Fruit fly (Drosophila melanogaster) whole organism, embryonic: Measurements from ENCODE around the gene ArfGAP1.
A peak's percentile ranks its signal among the peaks of the same experiment; 100 is the strongest.

Source experiments
- Antp ChIP-seq: fragments of 200-800 bp; sonication (Bioruptor generic); optimal IDR thresholded peaks from 3 replicates; lab custom pipeline; 2016; ENCODE audit warnings: missing biosample characterization, missing genetic modification characterization
- BtbVII ChIP-seq: fragments of 200-800 bp; sonication (Bioruptor generic); optimal IDR thresholded peaks from 3 replicates; lab custom pipeline; 2017; ENCODE audit warnings: missing biosample characterization, mild to moderate bottlenecking, missing genetic modification characterization
- C15 ChIP-seq: fragments of 200-800 bp; sonication (Bioruptor generic); IDR thresholded peaks from 3 replicates; pipeline ENCODE4 v1.3.6; 2022; ENCODE audit warnings: missing biosample characterization, missing genetic modification characterization
- CG10209 ChIP-seq: fragments of 200-800 bp; sonication (Bioruptor generic); optimal IDR thresholded peaks from 3 replicates; lab custom pipeline; 2017; ENCODE audit warnings: missing biosample characterization, mild to moderate bottlenecking, missing genetic modification characterization, missing genetic modification reagents
- CG10979 ChIP-seq: fragments of 200-800 bp; sonication (Bioruptor generic); optimal IDR thresholded peaks from 2 replicates; lab custom pipeline; 2018; ENCODE audit warnings: missing biosample characterization, mild to moderate bottlenecking, missing genetic modification characterization, moderate library complexity
- CG11085 ChIP-seq: fragments of 200-800 bp; sonication (Bioruptor generic); IDR thresholded peaks from 2 replicates; pipeline ENCODE4 v1.3.6; 2022; ENCODE audit warnings: missing biosample characterization, missing genetic modification characterization
- CG11696 ChIP-seq: fragments of 200-800 bp; sonication (Bioruptor generic); IDR thresholded peaks from 2 replicates; pipeline ENCODE4 v1.3.6; 2022; ENCODE audit warnings: missing biosample characterization, missing genetic modification characterization
- CG12942 ChIP-seq: fragments of 200-800 bp; sonication (Bioruptor generic); optimal IDR thresholded peaks from 3 replicates; lab custom pipeline; 2016; ENCODE audit warnings: missing biosample characterization, missing genetic modification characterization
- CG13424 ChIP-seq: fragments of 200-800 bp; sonication (Bioruptor generic); optimal IDR thresholded peaks from 2 replicates; lab custom pipeline; 2019; ENCODE audit warnings: missing biosample characterization, mild to moderate bottlenecking, missing genetic modification characterization, moderate library complexity
- CG13624 ChIP-seq: fragments of 200-800 bp; sonication (Bioruptor generic); optimal IDR thresholded peaks from 2 replicates; lab custom pipeline; 2016; ENCODE audit warnings: missing biosample characterization, missing genetic modification characterization
- CG13894 ChIP-seq: fragments of 200-800 bp; sonication (Bioruptor generic); optimal IDR thresholded peaks from 3 replicates; lab custom pipeline; 2018; ENCODE audit warnings: missing biosample characterization, mild to moderate bottlenecking, missing genetic modification characterization, moderate library complexity
- CG16863 ChIP-seq: fragments of 200-800 bp; sonication (Bioruptor generic); optimal IDR thresholded peaks from 3 replicates; lab custom pipeline; 2016; ENCODE audit warnings: missing biosample characterization, missing genetic modification characterization
- CG18599 ChIP-seq: fragments of 200-800 bp; sonication (Bioruptor generic); optimal IDR thresholded peaks from 3 replicates; lab custom pipeline; 2017; ENCODE audit warnings: missing biosample characterization, missing genetic modification characterization, mild to moderate bottlenecking, moderate library complexity, missing genetic modification reagents
- CG34376 ChIP-seq: fragments of 200-800 bp; sonication (Bioruptor generic); optimal IDR thresholded peaks from 2 replicates; lab custom pipeline; 2018; ENCODE audit warnings: missing biosample characterization, mild to moderate bottlenecking, missing genetic modification characterization
- CG3838 ChIP-seq: fragments of 200-800 bp; sonication (Bioruptor generic); optimal IDR thresholded peaks from 3 replicates; lab custom pipeline; 2016; ENCODE audit warnings: missing biosample characterization, missing genetic modification characterization
- CG3995 ChIP-seq: fragments of 200-800 bp; sonication (Bioruptor generic); optimal IDR thresholded peaks from 3 replicates; lab custom pipeline; 2016; ENCODE audit warnings: missing biosample characterization, missing genetic modification characterization
- CG42726 ChIP-seq: fragments of 200-800 bp; sonication (Bioruptor generic); IDR thresholded peaks from 2 replicates; pipeline ENCODE4 v1.3.6; 2022; ENCODE audit warnings: missing biosample characterization, missing genetic modification characterization; ENCODE audit not compliant: partially characterized antibody
- CG6791 ChIP-seq: fragments of 200-800 bp; sonication (Bioruptor generic); IDR thresholded peaks from 3 replicates; pipeline ENCODE4 v1.3.6; 2022; ENCODE audit warnings: missing biosample characterization, missing genetic modification characterization; ENCODE audit not compliant: partially characterized antibody
- CG8089 ChIP-seq: fragments of 200-800 bp; sonication (Bioruptor generic); optimal IDR thresholded peaks from 3 replicates; lab custom pipeline; 2016; ENCODE audit warnings: missing biosample characterization, missing genetic modification characterization
- CG8765 ChIP-seq: fragments of 200-800 bp; sonication (Bioruptor generic); IDR thresholded peaks from 2 replicates; pipeline ENCODE4 v1.3.6; 2022; ENCODE audit warnings: missing biosample characterization, missing genetic modification characterization
- CTCF ChIP-seq: fragments of 200-800 bp; sonication (Bioruptor generic); optimal IDR thresholded peaks from 2 replicates; lab custom pipeline; 2017; ENCODE audit warnings: missing biosample characterization, mild to moderate bottlenecking, missing genetic modification characterization, moderate library complexity
- Doc2 ChIP-seq: fragments of 200-800 bp; sonication (Bioruptor generic); IDR thresholded peaks from 2 replicates; pipeline ENCODE4 v1.3.6; 2022; ENCODE audit warnings: missing biosample characterization, missing genetic modification characterization
- GATAe ChIP-seq: fragments of 200-800 bp; sonication (Bioruptor generic); conservative IDR thresholded peaks from 2 replicates; pipeline ENCODE4 v1.3.6; 2022; ENCODE audit warnings: missing biosample characterization, missing genetic modification characterization
- H15 ChIP-seq: fragments of 200-800 bp; sonication (Bioruptor generic); IDR thresholded peaks from 3 replicates; pipeline ENCODE4 v1.3.6; 2022; ENCODE audit warnings: missing biosample characterization, missing genetic modification characterization
- HLH3B ChIP-seq: fragments of 200-800 bp; sonication (Bioruptor generic); IDR thresholded peaks from 2 replicates; pipeline ENCODE4 v1.3.6; 2022; ENCODE audit warnings: missing biosample characterization, missing genetic modification characterization
- Max ChIP-seq: fragments of 200-800 bp; sonication (Bioruptor generic); optimal IDR thresholded peaks from 2 replicates; lab custom pipeline; 2016; ENCODE audit warnings: missing biosample characterization, mild to moderate bottlenecking, missing genetic modification characterization
- Nf-YB ChIP-seq: fragments of 200-800 bp; sonication (Bioruptor generic); optimal IDR thresholded peaks from 3 replicates; lab custom pipeline; 2019; ENCODE audit warnings: missing biosample characterization, mild to moderate bottlenecking, missing genetic modification characterization, moderate library complexity
- Spps ChIP-seq: fragments of 200-800 bp; sonication (Bioruptor generic); optimal IDR thresholded peaks from 2 replicates; lab custom pipeline; 2018; ENCODE audit warnings: missing biosample characterization, mild to moderate bottlenecking, missing genetic modification characterization
- abd-A ChIP-seq: fragments of 200-800 bp; sonication (Bioruptor generic); optimal IDR thresholded peaks from 3 replicates; lab custom pipeline; 2019; ENCODE audit warnings: missing biosample characterization, mild to moderate bottlenecking, missing genetic modification characterization, moderate library complexity
- bsh ChIP-seq, 2 experiments: fragments of 200-800 bp; sonication (Bioruptor generic); optimal IDR thresholded peaks; 2 replicates each; lab custom pipeline; 2017 to 2018; ENCODE audit warnings: mild to moderate bottlenecking in 2 of 2, missing biosample characterization in 2 of 2, missing genetic modification characterization in 2 of 2, moderate library complexity in 1 of 2
- chinmo ChIP-seq: fragments of 200-800 bp; sonication (Bioruptor generic); IDR thresholded peaks from 4 replicates; pipeline ENCODE4 v1.3.6; 2022; ENCODE audit warnings: missing biosample characterization, missing genetic modification characterization; ENCODE audit not compliant: partially characterized antibody
- corto ChIP-seq: fragments of 200-800 bp; sonication (Bioruptor generic); optimal IDR thresholded peaks from 2 replicates; lab custom pipeline; 2016; ENCODE audit warnings: missing biosample characterization, mild to moderate bottlenecking, missing genetic modification characterization, moderate library complexity
- crc ChIP-seq: fragments of 200-800 bp; sonication (Bioruptor generic); optimal IDR thresholded peaks from 2 replicates; lab custom pipeline; 2016; ENCODE audit warnings: missing biosample characterization, missing genetic modification characterization
- dmrt11E ChIP-seq: fragments of 200-800 bp; sonication (Bioruptor generic); optimal IDR thresholded peaks from 3 replicates; lab custom pipeline; 2018; ENCODE audit warnings: missing biosample characterization, mild to moderate bottlenecking, missing genetic modification characterization, moderate library complexity
- gem ChIP-seq: fragments of 200-800 bp; sonication (Bioruptor generic); optimal IDR thresholded peaks from 2 replicates; lab custom pipeline; 2019; ENCODE audit warnings: missing biosample characterization, mild to moderate bottlenecking, missing genetic modification characterization, moderate library complexity
- her ChIP-seq: fragments of 200-800 bp; sonication (Bioruptor generic); optimal IDR thresholded peaks from 2 replicates; lab custom pipeline; 2016; ENCODE audit warnings: missing biosample characterization, missing genetic modification characterization
- lbe ChIP-seq: fragments of 200-800 bp; sonication (Bioruptor generic); optimal IDR thresholded peaks from 2 replicates; lab custom pipeline; 2016; ENCODE audit warnings: missing biosample characterization, mild to moderate bottlenecking, missing genetic modification characterization
- maf-S ChIP-seq: fragments of 200-800 bp; sonication (Bioruptor generic); optimal IDR thresholded peaks from 2 replicates; lab custom pipeline; 2016; ENCODE audit warnings: missing biosample characterization, missing genetic modification characterization
- mld ChIP-seq: fragments of 200-800 bp; sonication (Bioruptor generic); IDR thresholded peaks from 3 replicates; pipeline ENCODE4 v1.3.6; 2022; ENCODE audit warnings: missing biosample characterization, missing genetic modification characterization; ENCODE audit not compliant: partially characterized antibody
- onecut ChIP-seq: fragments of 200-800 bp; sonication (Bioruptor generic); IDR thresholded peaks from 2 replicates; pipeline ENCODE4 v1.3.6; 2022; ENCODE audit warnings: missing biosample characterization, missing genetic modification characterization
- pita ChIP-seq: fragments of 200-800 bp; sonication (Bioruptor generic); optimal IDR thresholded peaks from 2 replicates; lab custom pipeline; 2017; ENCODE audit warnings: missing biosample characterization, mild to moderate bottlenecking, missing genetic modification characterization
- prd ChIP-seq, 3 experiments: fragments of >200 bp in 2 of 3; fragments of 200-800 bp in 1 of 3; sonication (Bioruptor generic) in 1 of 3; optimal IDR thresholded peaks in 2 of 3; IDR thresholded peaks in 1 of 3; 2 replicates in 2 of 3; 3 replicates in 1 of 3; pipeline versions ENCODE4 v1.3.6 to Lab custom; 2017 to 2022; ENCODE audit warnings: missing biosample characterization in 1 of 3, missing genetic modification characterization in 1 of 3
- tgo ChIP-seq: fragments of 200-800 bp; sonication (Bioruptor generic); IDR thresholded peaks from 3 replicates; pipeline ENCODE4 v1.3.6; 2022; ENCODE audit warnings: missing biosample characterization, missing genetic modification characterization
- tll ChIP-seq, 2 experiments: fragments of 200-800 bp in 1 of 2; fragments of >200 bp in 1 of 2; sonication (Bioruptor generic) in 1 of 2; optimal IDR thresholded peaks; 2 replicates each; lab custom pipeline; 2017 to 2019; ENCODE audit warnings: missing biosample characterization in 2 of 2, missing genetic modification characterization in 2 of 2, mild to moderate bottlenecking in 1 of 2, moderate library complexity in 1 of 2
- trem ChIP-seq: fragments of 200-800 bp; optimal IDR thresholded peaks from 3 replicates; lab custom pipeline; 2019; ENCODE audit warnings: missing biosample characterization, mild to moderate bottlenecking, missing genetic modification characterization, moderate library complexity
- vfl ChIP-seq: fragments of 200-800 bp; sonication (Bioruptor generic); optimal IDR thresholded peaks from 2 replicates; lab custom pipeline; 2016; ENCODE audit warnings: missing biosample characterization, missing genetic modification characterization

Gene ArfGAP1

DNA sequence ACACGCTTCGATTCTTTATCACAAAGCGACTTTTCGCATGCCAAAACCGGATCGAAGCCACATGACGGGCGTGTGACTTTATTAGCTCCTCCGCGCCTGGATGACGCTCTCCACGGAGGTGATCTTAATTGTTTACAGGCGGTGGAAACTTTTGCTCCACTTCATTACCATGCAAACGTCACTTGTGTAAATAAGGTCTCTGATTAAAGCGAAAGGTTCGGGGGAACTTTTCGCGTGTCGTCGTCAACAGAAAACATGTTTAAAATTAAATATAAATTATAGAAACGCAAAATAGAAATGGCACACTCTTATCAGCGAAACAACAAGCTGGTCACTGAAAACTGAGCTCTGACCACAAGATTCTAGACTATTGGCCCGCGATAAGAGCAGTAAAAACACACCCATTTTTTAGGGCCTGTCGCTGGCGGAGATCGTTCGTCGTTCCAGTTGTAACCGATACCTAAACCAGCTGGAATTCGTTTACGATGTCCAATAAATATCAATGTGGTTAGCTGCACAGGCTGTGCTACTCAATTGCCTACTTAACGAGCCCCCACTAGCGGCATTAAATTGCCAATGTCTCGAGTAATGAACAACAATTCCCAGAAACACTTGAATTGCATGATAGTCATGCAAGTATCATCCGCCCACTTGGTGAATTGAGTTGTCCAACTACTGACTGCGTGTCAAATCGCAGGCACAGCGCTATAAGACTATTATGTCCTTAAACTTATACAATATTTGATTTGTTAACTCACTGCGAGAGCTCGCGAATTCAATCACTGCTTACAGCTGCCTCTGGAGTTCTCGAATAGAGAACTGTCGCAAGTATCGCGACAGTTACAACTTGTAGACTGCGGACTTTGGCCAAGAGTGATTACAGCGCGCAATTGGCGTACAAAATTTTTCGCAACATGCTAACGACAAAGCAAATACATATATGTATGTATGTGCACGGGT lies 7.8 kb downstream of the ArfGAP1 start (continued):
- TF ChIP-seq C15 (no peak), CG6791 (GFP tag; lab: Robert Waterston, UW) (no peak), CG13424 (tag; lab: Kevin White, UChicago) (no peak), CG13624 (GFP tag; lab: Kevin White, UChicago) (no peak), CG8765 (no peak), maf-S (GFP tag; lab: Kevin White, UChicago) (no peak), onecut (GFP tag; lab: Robert Waterston, UW) (no peak), tll (GFP tag; optimal IDR thresholded peaks at IDR 0.05; lab: Kevin White, UChicago) (no peak), Doc2 (GFP tag; lab: Robert Waterston, UW) (no peak), CG11696 (GFP tag; lab: Robert Waterston, UW) (no peak), CG16863 (GFP tag; lab: Kevin White, UChicago) (no peak), CTCF (no peak), Spps (no peak), CG3838 (GFP tag; lab: Kevin White, UChicago) (no peak), trem (no peak), gem (no peak), vfl (GFP tag; lab: Kevin White, UChicago) (no peak), corto (peak; percentile 6), abd-A (tag; lab: Kevin White, UChicago) (no peak), CG34376 (peak; percentile 40), lbe (GFP tag; lab: Kevin White, UChicago) (peak; percentile 18), CG18599 (GFP tag; lab: Kevin White, UChicago) (no peak), her (no peak), CG10209 (no peak), chinmo (0 out of 4 replicates have a peak, but pooled peaks have one; percentile 55), CG42726 (GFP tag; lab: Robert Waterston, UW) (no peak), CG8089 (GFP tag; lab: Kevin White, UChicago) (no peak), prd (optimal IDR thresholded peaks at IDR 0.05; lab: Kevin White, UChicago) (no peak), prd (GFP tag; IDR thresholded peaks at IDR 0.05; lab: Robert Waterston, UW) (0 out of 3 replicates have a peak, but pooled peaks have one; percentile 0), Max (GFP tag; lab: Kevin White, UChicago) (no peak), H15 (GFP tag; lab: Robert Waterston, UW) (no peak)

DNA sequence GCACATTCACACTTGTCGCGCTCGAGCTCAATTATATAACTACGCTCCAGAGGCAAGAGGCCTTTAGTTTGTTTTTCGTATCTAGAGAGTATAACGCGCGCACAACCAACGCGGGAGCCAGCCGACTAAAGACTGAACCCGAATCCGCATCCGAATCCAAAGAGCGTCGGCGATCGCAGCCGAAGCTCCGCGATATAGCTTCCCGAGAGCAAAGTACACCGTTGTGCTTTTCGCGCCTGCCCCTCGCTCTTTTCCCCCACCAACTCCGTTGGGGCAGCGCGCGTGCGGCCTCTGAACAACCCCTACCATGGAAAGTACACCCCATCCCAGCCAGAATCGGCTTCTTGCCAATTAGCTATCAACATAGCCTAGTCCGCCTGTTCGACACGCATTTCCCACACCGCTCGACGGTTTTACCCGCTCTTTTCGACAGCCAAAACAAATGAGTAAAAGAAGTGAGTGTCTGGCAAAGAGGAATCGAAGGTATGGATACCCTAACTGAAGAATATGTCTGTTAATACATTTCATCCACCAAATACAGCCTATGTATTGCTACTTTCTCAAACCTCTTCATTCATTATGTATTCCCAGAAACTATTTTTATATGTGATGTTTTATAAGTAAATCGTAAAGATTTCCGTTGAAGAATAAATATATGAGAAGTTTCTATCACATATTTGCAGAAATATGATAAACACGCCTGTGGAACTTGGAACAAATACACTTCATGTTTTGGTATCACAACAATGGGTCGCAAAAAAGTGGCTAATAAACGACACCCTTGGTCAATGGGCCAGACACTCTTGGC lies 8.7 kb downstream of the ArfGAP1 start:
- peak; percentile 71 for TF ChIP-seq BtbVII (GFP tag; lab: Kevin White, UChicago)
- no peak for TF ChIP-seq CG12942 (GFP tag; lab: Kevin White, UChicago)
- TF ChIP-seq crc (GFP tag; lab: Kevin White, UChicago): peak; percentile 30
- no peak for TF ChIP-seq tgo (GFP tag; lab: Robert Waterston, UW)
- no peak for TF ChIP-seq CG13424 (tag; lab: Kevin White, UChicago)
- TF ChIP-seq CG10979 (tag; lab: Kevin White, UChicago): no peak
- peak; percentile 21; the same call in 1 of the 2 replicates for TF ChIP-seq HLH3B
- no peak; the same call in 1 of the 2 replicates for TF ChIP-seq GATAe (GFP tag; lab: Robert Waterston, UW)
- no peak for TF ChIP-seq Nf-YB
- peak; percentile 69 for TF ChIP-seq CG13894
- no peak for TF ChIP-seq pita
- peak in 1 of 2 experiments; percentile 92 for TF ChIP-seq bsh (GFP tag; optimal IDR thresholded peaks at IDR 0.05; lab: Kevin White, UChicago)
- no peak for TF ChIP-seq CG3995 (GFP tag; lab: Kevin White, UChicago)
- no peak for TF ChIP-seq Antp (GFP tag; lab: Kevin White, UChicago)
- no peak for TF ChIP-seq CG11085 (GFP tag; lab: Robert Waterston, UW)
- TF ChIP-seq C15: peak; percentile 34; the same call in 1 of the 3 replicates
- no peak for TF ChIP-seq mld
- no peak for TF ChIP-seq prd (optimal IDR thresholded peaks at IDR 0.05; lab: Kevin White, UChicago)
- peak; percentile 26; the same call in 2 of the 3 replicates for TF ChIP-seq prd (GFP tag; IDR thresholded peaks at IDR 0.05; lab: Robert Waterston, UW)
- no peak for TF ChIP-seq dmrt11E (tag; lab: Kevin White, UChicago)
